Fruit fly (Drosophila melanogaster): ENCODE measurements around the gene Apc2.

Apc2 gene

dm6 chr3R:24172379-24172778 is 8.6 kb downstream of the Apc2 start, which contains the start of gene CG13606 (continued):
- no peak for TF ChIP-seq CG11695 (GFP tag; IDR thresholded peaks at IDR 0.05)
- TF ChIP-seq CG18011 (GFP tag; optimal IDR thresholded peaks at IDR 0.05), result no peak

dm6 chr3R:24186188-24186587 is 22.4 kb downstream of the Apc2 start, which contains the start of gene mora:
TSS of gene mora (plus strand) at chr3R:24186359.
- TF ChIP-seq Sry-δ (GFP tag; optimal IDR thresholded peaks at IDR 0.05) (peak; percentile 12), CG17912 (GFP tag; optimal IDR thresholded peaks at IDR 0.05) (no peak), CG15514 (GFP tag; optimal IDR thresholded peaks at IDR 0.05) (peak; percentile 6), CG31441 (GFP tag; IDR thresholded peaks at IDR 0.05) (no peak), CG1603 (tag; optimal IDR thresholded peaks at IDR 0.05) (peak; percentile 59), bowl (GFP tag; IDR thresholded peaks at IDR 0.05) (no peak), bbx (GFP tag; IDR thresholded peaks at IDR 0.05; ENCODE audit: partially characterized antibody) (no peak), CG13775 (GFP tag; optimal IDR thresholded peaks at IDR 0.05) (no peak), trh (GFP tag; optimal IDR thresholded peaks at IDR 0.05) (no peak), wor (GFP tag; IDR thresholded peaks at IDR 0.05) (no peak), E2f2 (GFP tag; IDR thresholded peaks at IDR 0.05) (peak; percentile 95), CG13287 (GFP tag; IDR thresholded peaks at IDR 0.05; ENCODE audit: partially characterized antibody) (peak; percentile 49), CG9609 (GFP tag; optimal IDR thresholded peaks at IDR 0.05) (no peak), CG13424 (tag; optimal IDR thresholded peaks at IDR 0.05) (no peak), CG13296 (GFP tag; optimal IDR thresholded peaks at IDR 0.05) (no peak), pzg (GFP tag; optimal IDR thresholded peaks at IDR 0.05) (peak; percentile 65), CG12104 (GFP tag; optimal IDR thresholded peaks at IDR 0.05) (no peak), Scr (GFP tag; IDR thresholded peaks at IDR 0.05; ENCODE audit: partially characterized antibody) (0 out of 2 replicates have a peak, but pooled peaks have one; percentile 28), cato (GFP tag; optimal IDR thresholded peaks at IDR 0.05; ENCODE audit: borderline replicate concordance) (no peak), CG3995 (GFP tag; optimal IDR thresholded peaks at IDR 0.05) (peak; percentile 38), sd (tag; optimal IDR thresholded peaks at IDR 0.05) (peak; percentile 48), Dp (GFP tag; optimal IDR thresholded peaks at IDR 0.05) (peak; percentile 93), wek (GFP tag; optimal IDR thresholded peaks at IDR 0.05) (peak; percentile 11), Gug (GFP tag; IDR thresholded peaks at IDR 0.05) (no peak), CG7928 (GFP tag; optimal IDR thresholded peaks at IDR 0.05) (no peak), gfzf (GFP tag; optimal IDR thresholded peaks at IDR 0.05) (peak; percentile 88), phol (tag; optimal IDR thresholded peaks at IDR 0.05) (peak; percentile 15), MESR4 (GFP tag; optimal IDR thresholded peaks at IDR 0.05) (peak; percentile 78), Oaz (GFP tag; IDR thresholded peaks at IDR 0.05) (no peak), CG14710 (tag; optimal IDR thresholded peaks at IDR 0.05) (peak; percentile 40), Ets97D (GFP tag; optimal IDR thresholded peaks at IDR 0.05) (peak; percentile 17), CG9437 (GFP tag; optimal IDR thresholded peaks at IDR 0.05) (peak; percentile 22), ac (GFP tag; optimal IDR thresholded peaks at IDR 0.05) (no peak), lab (GFP tag; optimal IDR thresholded peaks at IDR 0.05) (no peak), CG9797 (GFP tag; optimal IDR thresholded peaks at IDR 0.05) (peak; percentile 86), Sox100B (GFP tag; optimal IDR thresholded peaks at IDR 0.05) (no peak), CG4707 (GFP tag; optimal IDR thresholded peaks at IDR 0.05) (no peak), odd (GFP tag; optimal IDR thresholded peaks at IDR 0.05) (no peak), Rx (GFP tag; IDR thresholded peaks at IDR 0.05) (no peak), MBD-R2 (GFP tag; IDR thresholded peaks at IDR 0.05) (peak; percentile 36; the same call in 1 of the 2 replicates), unpg (GFP tag; optimal IDR thresholded peaks at IDR 0.05) (no peak), NK7.1 (GFP tag; optimal IDR thresholded peaks at IDR 0.05) (no peak), Tbp (GFP tag; optimal IDR thresholded peaks at IDR 0.05) (no peak), CG7556 (GFP tag; optimal IDR thresholded peaks at IDR 0.05) (no peak), Lhr (GFP tag; optimal IDR thresholded peaks at IDR 0.05) (no peak), CG17359 (tag; optimal IDR thresholded peaks at IDR 0.05) (no peak)

Data from whole organism, embryonic.